Worm (Caenorhabditis elegans) whole organism, L4/young adult: ENCODE data around the gene math-25.

Experiments
- W03F9.2 ChIP-seq: fragments of 150-350 bp; optimal IDR thresholded peaks from 2 replicates; lab custom pipeline; 2014; ENCODE audit warnings: missing biosample characterization, missing genetic modification characterization
- him-1 ChIP-seq: sonication (generic microtip); optimal IDR thresholded peaks from 2 replicates; lab custom pipeline; 2016; ENCODE audit warnings: missing genotype, missing genetic modification reagents, missing genetic modification characterization, missing compliant biosample characterization

DNA sequence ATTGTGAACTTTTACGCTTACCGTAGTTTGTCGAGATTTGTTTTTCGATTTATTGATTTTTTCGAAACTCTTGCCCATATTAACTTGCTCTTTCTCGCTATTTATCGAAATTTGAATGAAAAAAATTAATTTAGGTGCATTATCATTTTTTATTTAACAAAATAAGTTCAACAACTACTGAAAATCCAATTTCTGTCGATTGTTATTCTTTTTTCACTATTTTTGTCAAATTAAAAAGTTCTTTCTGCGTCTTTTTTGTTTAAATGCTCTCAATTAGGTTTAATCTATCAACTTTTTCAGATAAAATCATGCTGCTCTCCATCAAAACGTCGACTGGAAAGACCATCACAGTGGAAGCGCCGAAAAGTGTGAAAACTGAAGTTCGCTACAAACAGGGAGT is 30.3 kb downstream of the math-25 start, which contains the start of gene F52C6.2:
- TF ChIP-seq W03F9.2 (tag; lab: Kevin White, UChicago), result no peak
- TF ChIP-seq him-1, result no peak
